Worm (Caenorhabditis elegans) whole organism, L3 larva: ENCODE data around the gene mct-4.
A peak's percentile ranks its signal among the peaks of the same experiment; 100 is the strongest.

Experiments
- R02D3.7 ChIP-seq: fragments of 150-350 bp; optimal IDR thresholded peaks from 2 replicates; lab custom pipeline; 2014; ENCODE audit warnings: missing biosample characterization, missing genetic modification characterization
- aly-2 ChIP-seq: fragments of 150-350 bp; optimal IDR thresholded peaks from 2 replicates; lab custom pipeline; 2014; ENCODE audit warnings: missing biosample characterization, missing genetic modification characterization
- ceh-28 ChIP-seq: fragments of 150-350 bp; optimal IDR thresholded peaks from 2 replicates; lab custom pipeline; 2014; ENCODE audit warnings: missing biosample characterization, missing genetic modification reagents, missing genetic modification characterization
- ceh-82 ChIP-seq: fragments of 150-350 bp; optimal IDR thresholded peaks from 2 replicates; lab custom pipeline; 2014; ENCODE audit warnings: missing biosample characterization, missing genetic modification characterization
- ceh-9 ChIP-seq: sonication (generic microtip); optimal IDR thresholded peaks from 2 replicates; lab custom pipeline; 2018; ENCODE audit warnings: missing biosample characterization, missing genetic modification characterization
- daf-12 ChIP-seq: fragments of 150-350 bp; optimal IDR thresholded peaks from 2 replicates; lab custom pipeline; 2014; ENCODE audit warnings: missing biosample characterization, missing genetic modification reagents, missing genetic modification characterization
- egl-27 ChIP-seq: sonication (generic microtip); optimal IDR thresholded peaks from 4 replicates; lab custom pipeline; 2017; ENCODE audit warnings: missing biosample characterization, missing genetic modification reagents, missing genetic modification characterization
- egl-5 ChIP-seq: fragments of 150-350 bp; optimal IDR thresholded peaks from 2 replicates; lab custom pipeline; 2017; ENCODE audit warnings: missing biosample characterization, missing genetic modification reagents, missing genetic modification characterization, inconsistent platforms
- elt-1 ChIP-seq: fragments of 150-350 bp; optimal IDR thresholded peaks from 2 replicates; lab custom pipeline; 2014; ENCODE audit warnings: missing biosample characterization, missing genetic modification characterization
- elt-2 ChIP-seq: sonication (generic microtip); optimal IDR thresholded peaks from 2 replicates; lab custom pipeline; 2016; ENCODE audit warnings: missing genetic modification reagents, mild to moderate bottlenecking, missing genetic modification characterization, missing compliant biosample characterization
- elt-3 ChIP-seq, 3 experiments: fragments of 150-350 bp in 1 of 3; sonication (generic microtip) in 2 of 3; optimal IDR thresholded peaks; 2 replicates in 2 of 3; 4 replicates in 1 of 3; lab custom pipeline; 2014 to 2017; ENCODE audit warnings: missing biosample characterization in 3 of 3, missing genetic modification characterization in 3 of 3
- eor-1 ChIP-seq, 2 experiments: fragments of 150-350 bp; optimal IDR thresholded peaks; 2 replicates each; lab custom pipeline; 2014 to 2018; ENCODE audit warnings: missing biosample characterization in 2 of 2, missing genetic modification characterization in 2 of 2
- fkh-10 ChIP-seq: sonication (generic microtip); optimal IDR thresholded peaks from 2 replicates; lab custom pipeline; 2017; ENCODE audit warnings: missing biosample characterization, missing genetic modification reagents, missing genetic modification characterization
- fkh-2 ChIP-seq: fragments of 150-350 bp; optimal IDR thresholded peaks from 2 replicates; lab custom pipeline; 2014; ENCODE audit warnings: missing biosample characterization, missing genetic modification reagents, missing genetic modification characterization
- hmg-11 ChIP-seq: sonication (generic microtip); optimal IDR thresholded peaks from 2 replicates; lab custom pipeline; 2016; ENCODE audit warnings: missing genetic modification characterization, missing compliant biosample characterization
- jun-1 ChIP-seq: fragments of 150-350 bp; optimal IDR thresholded peaks from 2 replicates; lab custom pipeline; 2014; ENCODE audit warnings: missing biosample characterization, missing genetic modification reagents, missing genetic modification characterization
- lin-15B ChIP-seq: fragments of 150-350 bp; optimal IDR thresholded peaks from 2 replicates; lab custom pipeline; 2014; ENCODE audit warnings: missing biosample characterization, missing genetic modification characterization
- lin-39 ChIP-seq: fragments of 150-350 bp; optimal IDR thresholded peaks from 2 replicates; lab custom pipeline; 2018; ENCODE audit warnings: missing biosample characterization, missing genetic modification reagents, missing genetic modification characterization
- lsy-12 ChIP-seq: sonication (generic microtip); optimal IDR thresholded peaks from 2 replicates; lab custom pipeline; 2016; ENCODE audit warnings: mild to moderate bottlenecking, missing genetic modification characterization, missing compliant biosample characterization
- nfya-1 ChIP-seq: sonication (generic microtip); optimal IDR thresholded peaks from 2 replicates; lab custom pipeline; 2017; ENCODE audit warnings: missing genetic modification characterization, mild to moderate bottlenecking, missing compliant biosample characterization, antibody characterized with exemption, moderate library complexity; ENCODE audit not compliant: insufficient read depth
- nhr-11 ChIP-seq: fragments of 150-350 bp; optimal IDR thresholded peaks from 2 replicates; lab custom pipeline; 2014; ENCODE audit warnings: missing biosample characterization, missing genetic modification characterization
- nhr-12 ChIP-seq: fragments of 150-350 bp; optimal IDR thresholded peaks from 2 replicates; lab custom pipeline; 2014; ENCODE audit warnings: missing biosample characterization, missing genetic modification characterization
- nhr-23 ChIP-seq: fragments of 150-350 bp; optimal IDR thresholded peaks from 2 replicates; lab custom pipeline; 2014; ENCODE audit warnings: missing biosample characterization, missing genetic modification reagents, missing genetic modification characterization
- nhr-237 ChIP-seq: fragments of 150-350 bp; optimal IDR thresholded peaks from 2 replicates; lab custom pipeline; 2014; ENCODE audit warnings: missing biosample characterization, missing genetic modification characterization
- nhr-25 ChIP-seq: sonication (generic microtip); optimal IDR thresholded peaks from 2 replicates; lab custom pipeline; 2017; ENCODE audit warnings: missing biosample characterization, missing genetic modification characterization
- nhr-28 ChIP-seq: fragments of 150-350 bp; optimal IDR thresholded peaks from 2 replicates; lab custom pipeline; 2014; ENCODE audit warnings: missing biosample characterization, missing genetic modification characterization
- nhr-43 ChIP-seq: sonication (generic microtip); optimal IDR thresholded peaks from 2 replicates; lab custom pipeline; 2016; ENCODE audit warnings: mild to moderate bottlenecking, missing genetic modification characterization, missing compliant biosample characterization; ENCODE audit not compliant: poor library complexity, severe bottlenecking
- nhr-67 ChIP-seq: fragments of 150-350 bp; optimal IDR thresholded peaks from 2 replicates; lab custom pipeline; 2014; ENCODE audit warnings: missing biosample characterization, missing genetic modification characterization
- nhr-77 ChIP-seq: fragments of 150-350 bp; optimal IDR thresholded peaks from 2 replicates; lab custom pipeline; 2014; ENCODE audit warnings: missing biosample characterization, missing genetic modification characterization
- pha-4 ChIP-seq: fragments of 150-350 bp; optimal IDR thresholded peaks from 2 replicates; lab custom pipeline; 2014; ENCODE audit warnings: missing biosample characterization, missing genetic modification reagents, missing genetic modification characterization
- pqm-1 ChIP-seq: fragments of 150-350 bp; optimal IDR thresholded peaks from 2 replicates; lab custom pipeline; 2017; ENCODE audit warnings: missing biosample characterization, missing genetic modification characterization, inconsistent platforms
- skn-1 ChIP-seq: fragments of 150-350 bp; optimal IDR thresholded peaks from 2 replicates; lab custom pipeline; 2014; ENCODE audit warnings: missing biosample characterization, missing genetic modification characterization
- snpc-4 ChIP-seq: fragments of 150-350 bp; optimal IDR thresholded peaks from 2 replicates; lab custom pipeline; 2014; ENCODE audit warnings: missing biosample characterization, missing genetic modification characterization
- tbx-2 ChIP-seq: sonication (generic microtip); optimal IDR thresholded peaks from 2 replicates; lab custom pipeline; 2016; ENCODE audit warnings: mild to moderate bottlenecking, missing genetic modification characterization, missing compliant biosample characterization
- unc-39 ChIP-seq: sonication (generic microtip); optimal IDR thresholded peaks from 4 replicates; lab custom pipeline; 2017; ENCODE audit warnings: missing biosample characterization, missing genetic modification characterization
- unc-62 ChIP-seq: fragments of 150-350 bp; sonication (generic microtip); optimal IDR thresholded peaks from 4 replicates; lab custom pipeline; 2014; ENCODE audit warnings: missing biosample characterization, missing genetic modification reagents, missing genetic modification characterization
- zag-1 ChIP-seq: fragments of 150-350 bp; optimal IDR thresholded peaks from 2 replicates; lab custom pipeline; 2014; ENCODE audit warnings: missing biosample characterization, missing genetic modification characterization
- ztf-4 ChIP-seq: fragments of 150-350 bp; optimal IDR thresholded peaks from 2 replicates; lab custom pipeline; 2014; ENCODE audit warnings: missing biosample characterization, missing genetic modification characterization

Gene mct-4

DNA sequence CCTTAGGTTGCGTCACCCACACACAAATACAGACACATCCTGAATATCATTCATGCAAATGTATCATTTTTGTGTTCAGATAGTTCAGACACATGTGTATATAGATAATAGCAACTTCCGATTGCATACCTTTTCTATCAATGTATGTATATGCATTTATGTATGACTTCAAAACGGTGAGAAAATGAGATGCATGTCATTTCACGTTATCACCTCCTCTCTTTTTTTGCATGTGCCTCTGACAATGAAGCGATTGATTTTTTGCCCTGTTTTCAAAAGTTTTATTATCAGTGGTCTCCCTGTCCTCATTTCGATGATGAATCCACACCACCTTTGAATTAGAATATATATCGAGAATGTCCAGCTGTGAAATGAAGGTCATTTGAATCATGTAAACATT is 23.8 kb downstream of the mct-4 start, which contains the start of gene K05B2.2:
TSS of gene K05B2.2 (plus strand) at position 278 of the 400 bp plus-strand sequence.
- peak; percentile 45 for TF ChIP-seq pqm-1 (tag; lab: Kevin White, UChicago)
- TF ChIP-seq lsy-12 = no peak
- peak; percentile 80 for TF ChIP-seq elt-2
- TF ChIP-seq skn-1 (tag; lab: Kevin White, UChicago) = no peak

DNA sequence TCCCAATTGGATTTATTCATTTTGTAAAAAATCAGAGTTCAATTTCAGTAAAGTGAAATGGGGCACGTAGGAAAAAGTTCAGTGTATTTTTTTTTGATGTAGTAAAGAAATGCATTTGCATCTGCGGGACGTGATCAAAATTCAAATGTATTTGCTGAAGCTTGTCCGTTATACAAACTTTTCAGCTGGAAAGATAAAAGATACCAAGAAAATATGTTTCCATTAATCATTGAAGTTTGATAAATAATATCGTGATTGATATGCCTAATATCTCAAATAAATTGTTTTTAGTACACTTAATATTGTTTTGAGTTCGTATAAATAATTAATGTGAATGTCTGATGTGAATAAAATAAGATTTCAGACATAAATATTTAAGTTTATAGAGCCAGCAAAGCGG is 27.2 kb downstream of the mct-4 start:
- TF ChIP-seq ceh-9 (tag; lab: Kevin White, UChicago) = no peak

ce11 chrX:4901974-4902373 is 27.6 kb downstream of the mct-4 start:
- TF ChIP-seq nhr-11 (tag; lab: Kevin White, UChicago) (no peak), fkh-10 (GFP tag; lab: Kevin White, UChicago) (peak; percentile 89), ztf-4 (tag; lab: Kevin White, UChicago) (no peak)

DNA sequence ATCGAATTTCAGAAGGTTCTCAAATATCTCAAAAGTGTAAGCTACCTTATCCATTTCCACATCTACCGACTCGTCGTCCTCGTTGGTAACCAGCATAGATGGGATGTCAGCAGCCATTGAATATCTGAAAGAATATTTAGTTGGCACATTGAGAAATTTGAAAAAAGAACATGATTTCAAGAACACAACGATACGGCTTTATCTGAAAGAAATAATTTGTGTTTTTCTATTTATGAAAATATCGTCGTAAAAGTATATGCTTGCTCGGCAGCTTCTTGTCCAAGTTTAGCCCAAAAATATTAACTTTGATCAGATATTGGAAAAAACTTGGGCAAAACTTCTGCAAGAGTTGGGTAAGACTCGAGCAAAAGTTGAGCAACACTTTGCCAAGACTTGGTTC is 28.9 kb downstream of the mct-4 start, which contains the start of gene T07F12.4:
TSS of gene T07F12.4 (minus strand) at position 130 of the 400 bp plus-strand sequence.
- no peak for TF ChIP-seq zag-1 (tag; lab: Kevin White, UChicago)
- TF ChIP-seq nhr-25 (tag; lab: Kevin White, UChicago) = no peak
- no peak for TF ChIP-seq daf-12
- TF ChIP-seq tbx-2 (tag; lab: Kevin White, UChicago) = no peak
- TF ChIP-seq lsy-12 = no peak
- no peak for TF ChIP-seq nhr-23
- no peak for TF ChIP-seq hmg-11 (tag; lab: Kevin White, UChicago)
- no peak for TF ChIP-seq R02D3.7 (tag; lab: Kevin White, UChicago)
- no peak for TF ChIP-seq nhr-28 (tag; lab: Kevin White, UChicago)
- TF ChIP-seq nhr-77 = no peak
- TF ChIP-seq aly-2 = no peak
- no peak for TF ChIP-seq elt-1
- no peak for TF ChIP-seq unc-62
- TF ChIP-seq pqm-1 (tag; lab: Kevin White, UChicago) = no peak
- no peak for TF ChIP-seq lin-39 (tag; lab: Kevin White, UChicago)

ce11 chrX:4899623-4900022 is 29.9 kb downstream of the mct-4 start:
- TF ChIP-seq lsy-12 (no peak), pha-4 (tag; lab: Kevin White, UChicago) (peak; percentile 54), eor-1 (tag; optimal IDR thresholded peaks at IDR 0.05; lab: Kevin White, UChicago) (no peak), elt-2 (peak; percentile 52), nhr-11 (tag; lab: Kevin White, UChicago) (no peak), jun-1 (tag; lab: Kevin White, UChicago) (no peak), ztf-4 (tag; lab: Kevin White, UChicago) (no peak), egl-27 (tag; lab: Kevin White, UChicago) (no peak), nfya-1 (tag; lab: Kevin White, UChicago) (peak; percentile 38), hmg-11 (tag; lab: Kevin White, UChicago) (peak; percentile 44), unc-62 (no peak), nhr-237 (tag; lab: Kevin White, UChicago) (no peak)

DNA sequence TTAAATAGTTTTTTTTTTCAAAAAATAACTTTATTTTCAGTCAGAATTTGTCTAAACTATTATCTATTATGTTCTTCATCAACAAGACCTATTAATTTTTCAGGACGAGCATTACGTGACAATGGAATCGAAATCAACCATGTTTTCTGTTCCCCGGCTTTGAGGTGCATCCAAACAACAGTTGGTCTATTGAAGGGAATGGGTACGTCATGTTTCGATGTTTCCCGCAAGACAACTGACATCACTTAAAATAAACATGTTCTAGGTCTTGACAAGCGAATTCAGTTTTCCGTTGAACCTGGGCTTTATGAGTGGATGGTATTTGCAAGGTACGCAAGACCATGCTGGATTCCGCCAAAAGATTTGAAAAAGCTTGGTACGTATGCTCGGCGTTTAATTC is 34.3 kb downstream of the mct-4 start:
- TF ChIP-seq nhr-23 (no peak), nhr-12 (no peak), lin-15B (tag; lab: Kevin White, UChicago) (no peak), R02D3.7 (tag; lab: Kevin White, UChicago) (no peak), ceh-82 (tag; lab: Kevin White, UChicago) (no peak), nhr-77 (no peak)

DNA sequence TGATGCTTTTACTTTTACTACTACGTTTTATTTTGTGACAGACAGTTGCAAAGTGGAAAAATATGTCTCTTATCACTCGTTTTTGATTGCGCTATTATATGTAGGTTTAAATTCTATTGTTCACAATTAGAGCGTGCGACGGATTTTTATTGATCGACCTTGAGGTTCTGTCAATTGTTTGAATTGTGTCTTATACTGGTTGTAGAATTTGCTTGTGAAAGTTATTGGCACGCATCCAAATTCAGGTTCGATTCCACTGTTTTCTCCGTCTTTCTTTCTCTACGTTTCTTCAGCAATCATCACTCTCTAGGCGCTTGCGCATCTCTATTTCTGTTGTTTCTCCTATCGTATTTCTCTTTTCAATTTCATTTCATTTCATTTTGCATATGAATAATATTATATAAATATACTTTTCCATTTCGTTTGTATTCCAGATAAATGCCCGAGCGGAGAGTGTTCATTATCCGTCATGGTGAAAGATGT is 35.9 kb downstream of the mct-4 start, which contains the start of gene T07F12.1:
TSS of gene T07F12.1 (plus strand) at position 433 of the 483 bp plus-strand sequence.
- TF ChIP-seq ceh-28 (tag; lab: Kevin White, UChicago) (peak; percentile 33), egl-27 (tag; lab: Kevin White, UChicago) (no peak), nfya-1 (tag; lab: Kevin White, UChicago) (no peak), elt-3 (tag; optimal IDR thresholded peaks at IDR 0.05; lab: Kevin White, UChicago) (no peak), unc-39 (tag; lab: Kevin White, UChicago) (no peak), snpc-4 (tag; lab: Kevin White, UChicago) (no peak), elt-2 (peak; percentile 20), pha-4 (tag; lab: Kevin White, UChicago) (peak; percentile 33), lin-15B (tag; lab: Kevin White, UChicago) (no peak), nhr-25 (tag; lab: Kevin White, UChicago) (peak; percentile 41), pqm-1 (tag; lab: Kevin White, UChicago) (no peak), eor-1 (tag; optimal IDR thresholded peaks at IDR 0.05; lab: Kevin White, UChicago) (no peak), ceh-9 (tag; lab: Kevin White, UChicago) (no peak), ceh-82 (tag; lab: Kevin White, UChicago) (no peak), lin-39 (tag; lab: Kevin White, UChicago) (no peak), nhr-67 (tag; lab: Kevin White, UChicago) (no peak), egl-5 (tag; lab: Kevin White, UChicago) (no peak), tbx-2 (tag; lab: Kevin White, UChicago) (no peak), fkh-10 (GFP tag; lab: Kevin White, UChicago) (no peak), daf-12 (no peak), hmg-11 (tag; lab: Kevin White, UChicago) (no peak), nhr-43 (no peak), lsy-12 (no peak), elt-1 (no peak), nhr-12 (no peak), fkh-2 (tag; lab: Kevin White, UChicago) (no peak)
